Worm (Caenorhabditis elegans): ENCODE data around the gene C45B2.6.
A peak's percentile ranks its signal among the peaks of the same experiment; 100 is the strongest.

C45B2.6 gene

DNA sequence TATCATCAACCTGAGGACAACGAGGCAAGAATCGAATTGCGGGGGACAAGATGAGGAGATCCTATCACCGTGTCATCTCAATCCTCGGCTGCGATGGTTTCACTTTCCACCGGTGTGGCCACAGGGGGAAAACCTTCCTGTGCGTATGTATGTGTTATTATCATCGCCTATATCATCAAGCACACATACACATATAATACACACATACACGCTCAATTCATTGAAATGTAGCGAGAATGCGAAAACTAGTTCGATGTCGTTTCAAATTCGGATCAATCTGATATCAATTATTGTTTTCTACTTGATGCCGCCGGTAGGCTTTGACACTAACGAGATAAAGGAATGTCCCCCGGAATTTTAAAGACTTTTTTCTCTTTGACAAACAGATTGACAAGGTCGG lies 1.8 kb upstream of the C45B2.6 start:
- TF ChIP-seq gmeb-1 (tag; optimal IDR thresholded peaks at IDR 0.05) (no peak), ceh-82 (tag; optimal IDR thresholded peaks at IDR 0.05) (no peak), lin-11 (tag; optimal IDR thresholded peaks at IDR 0.05) (no peak), nhr-21 (tag; optimal IDR thresholded peaks at IDR 0.05) (no peak), blmp-1 (tag; optimal IDR thresholded peaks at IDR 0.05; ENCODE audit: insufficient read depth) (peak; percentile 60), nhr-6 (tag; optimal IDR thresholded peaks at IDR 0.05) (no peak), ZK546.5 (tag; optimal IDR thresholded peaks at IDR 0.05) (no peak), skn-1 (tag; optimal IDR thresholded peaks at IDR 0.05) (no peak), sma-3 (GFP tag; optimal IDR thresholded peaks at IDR 0.05) (peak; percentile 38), elt-1 (tag; optimal IDR thresholded peaks at IDR 0.05) (no peak), zag-1 (tag; optimal IDR thresholded peaks at IDR 0.05) (no peak), unc-39 (tag; optimal IDR thresholded peaks at IDR 0.05) (no peak), nhr-25 (tag; optimal IDR thresholded peaks at IDR 0.05) (peak; percentile 22), ztf-11 (tag; optimal IDR thresholded peaks at IDR 0.05) (no peak), sma-9 (GFP tag; optimal IDR thresholded peaks at IDR 0.05) (peak; percentile 47), sma-9 (tag; optimal IDR thresholded peaks at IDR 0.05) (no peak), peb-1 (tag; optimal IDR thresholded peaks at IDR 0.05) (no peak), mdl-1 (tag; optimal IDR thresholded peaks at IDR 0.05) (no peak), ztf-1 (GFP tag; conservative IDR thresholded peaks at IDR 0.05) (no peak)

DNA sequence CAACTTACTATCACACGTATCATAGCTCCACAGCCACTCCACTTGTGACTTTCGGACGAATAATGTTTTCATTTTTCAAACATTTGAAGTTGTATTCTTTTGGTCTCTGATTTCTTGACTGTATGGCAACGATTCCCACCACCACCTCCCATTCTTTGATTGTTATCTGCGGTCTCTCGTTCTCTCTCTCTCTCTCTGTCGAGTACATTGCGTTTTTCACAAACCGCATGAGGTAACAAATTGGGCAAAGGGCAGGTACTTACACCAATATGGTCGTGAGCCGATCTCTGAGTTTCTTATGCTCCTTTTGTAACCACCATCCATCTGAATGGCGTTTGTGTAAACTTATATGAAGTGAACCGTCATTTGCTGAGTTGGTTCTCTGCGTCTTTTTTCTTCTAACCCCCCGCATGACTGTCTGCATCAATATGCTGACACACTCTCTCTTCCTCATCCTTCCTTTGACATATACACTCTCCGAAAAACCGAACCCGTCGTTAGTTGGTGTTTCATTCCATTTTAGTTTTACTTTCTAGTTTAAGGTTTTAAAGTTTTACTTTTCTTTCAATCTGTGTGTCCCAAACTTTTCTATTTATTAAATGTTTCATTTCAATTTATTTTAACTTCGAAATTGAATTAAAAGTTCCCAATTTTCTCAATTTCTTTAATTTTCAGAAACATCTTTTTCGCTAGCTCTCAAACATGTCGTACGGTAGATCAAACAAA lies 5.1 kb downstream of the C45B2.6 start, which contains the start of gene gln-1:
Gene gln-1 (plus strand): TSS at position 676 of the 726 bp plus-strand sequence.
- no peak for TF ChIP-seq lin-11 (tag; optimal IDR thresholded peaks at IDR 0.05)
- TF ChIP-seq fos-1 (tag; optimal IDR thresholded peaks at IDR 0.05) = peak; percentile 86
- TF ChIP-seq nhr-23 (tag; optimal IDR thresholded peaks at IDR 0.05) = no peak
- no peak for TF ChIP-seq nhr-6 (tag; optimal IDR thresholded peaks at IDR 0.05)
- TF ChIP-seq nhr-11 (tag; optimal IDR thresholded peaks at IDR 0.05) = no peak
- peak; percentile 19 for TF ChIP-seq C34F6.9 (tag; optimal IDR thresholded peaks at IDR 0.05)
- no peak for TF ChIP-seq mdl-1 (tag; optimal IDR thresholded peaks at IDR 0.05)
- no peak for TF ChIP-seq skn-1 (tag; optimal IDR thresholded peaks at IDR 0.05)
- no peak for TF ChIP-seq zag-1 (tag; optimal IDR thresholded peaks at IDR 0.05)
- TF ChIP-seq lsy-2 (tag; optimal IDR thresholded peaks at IDR 0.05) = no peak
- TF ChIP-seq blmp-1 (tag; optimal IDR thresholded peaks at IDR 0.05; ENCODE audit: insufficient read depth) = no peak
- no peak for TF ChIP-seq dmd-4 (tag; optimal IDR thresholded peaks at IDR 0.05)
- no peak for TF ChIP-seq ZK546.5 (tag; optimal IDR thresholded peaks at IDR 0.05)
- no peak for TF ChIP-seq mab-5 (tag; optimal IDR thresholded peaks at IDR 0.05)
- no peak for TF ChIP-seq ztf-11 (tag; optimal IDR thresholded peaks at IDR 0.05)
- no peak for TF ChIP-seq nhr-10 (tag; optimal IDR thresholded peaks at IDR 0.05)
- TF ChIP-seq peb-1 (tag; optimal IDR thresholded peaks at IDR 0.05) = no peak
- TF ChIP-seq mbf-1 (tag; optimal IDR thresholded peaks at IDR 0.05) = no peak
- no peak for TF ChIP-seq lin-39 (tag; optimal IDR thresholded peaks at IDR 0.05)
- TF ChIP-seq egl-27 (tag; optimal IDR thresholded peaks at IDR 0.05) = no peak
- no peak for TF ChIP-seq aly-2 (tag; optimal IDR thresholded peaks at IDR 0.05)
- TF ChIP-seq elt-3 (tag; optimal IDR thresholded peaks at IDR 0.05) = no peak
- peak; percentile 60 for TF ChIP-seq sma-9 (GFP tag; optimal IDR thresholded peaks at IDR 0.05)
- TF ChIP-seq sma-9 (tag; optimal IDR thresholded peaks at IDR 0.05) = no peak
- TF ChIP-seq lin-13 (GFP tag; optimal IDR thresholded peaks at IDR 0.05) = no peak
- peak; percentile 50 for TF ChIP-seq crh-2 (tag; optimal IDR thresholded peaks at IDR 0.05)
- TF ChIP-seq nhr-237 (tag; optimal IDR thresholded peaks at IDR 0.05) = no peak
- no peak for TF ChIP-seq ztf-1 (GFP tag; conservative IDR thresholded peaks at IDR 0.05)
- peak; percentile 12 for TF ChIP-seq nhr-25 (tag; optimal IDR thresholded peaks at IDR 0.05)
- no peak for TF ChIP-seq sma-3 (GFP tag; optimal IDR thresholded peaks at IDR 0.05)
- peak; percentile 32 for TF ChIP-seq F13H6.1 (tag; optimal IDR thresholded peaks at IDR 0.05)
- TF ChIP-seq nhr-129 (tag; optimal IDR thresholded peaks at IDR 0.05) = peak; percentile 54
- TF ChIP-seq ztf-4 (tag; optimal IDR thresholded peaks at IDR 0.05) = no peak
- no peak for TF ChIP-seq sem-4 (tag; optimal IDR thresholded peaks at IDR 0.05)
- no peak for TF ChIP-seq unc-62 (GFP tag; optimal IDR thresholded peaks at IDR 0.05)
- TF ChIP-seq unc-39 (tag; optimal IDR thresholded peaks at IDR 0.05) = no peak

All from whole organism, L2 larva.